Fruit fly (Drosophila melanogaster): ENCODE measurements around the gene Cpr72Ec.

- no peak for TF ChIP-seq ey (GFP tag; optimal IDR thresholded peaks at IDR 0.05)
- TF ChIP-seq Abd-B (GFP tag; optimal IDR thresholded peaks at IDR 0.05) = no peak
- no peak for TF ChIP-seq Sp1 (GFP tag; optimal IDR thresholded peaks at IDR 0.05)
- TF ChIP-seq br (GFP tag; optimal IDR thresholded peaks at IDR 0.05) = no peak
- no peak for TF ChIP-seq Hnf4 (GFP tag; optimal IDR thresholded peaks at IDR 0.05)
- TF ChIP-seq psq (GFP tag; optimal IDR thresholded peaks at IDR 0.05) = no peak
- TF ChIP-seq pan (optimal IDR thresholded peaks at IDR 0.05) = no peak
- TF ChIP-seq usp (GFP tag; optimal IDR thresholded peaks at IDR 0.05) = no peak
- no peak for TF ChIP-seq Mio (GFP tag; optimal IDR thresholded peaks at IDR 0.05)
- no peak for TF ChIP-seq Dif (GFP tag; optimal IDR thresholded peaks at IDR 0.05; ENCODE audit: partially characterized antibody)
- TF ChIP-seq brk (GFP tag; optimal IDR thresholded peaks at IDR 0.05) = no peak
- TF ChIP-seq Vsx2 (GFP tag; optimal IDR thresholded peaks at IDR 0.05; ENCODE audit: partially characterized antibody) = no peak
- no peak for TF ChIP-seq CG32264 (GFP tag; optimal IDR thresholded peaks at IDR 0.05)
These were observed 15.2 kb downstream of the Cpr72Ec start, which contains the start of the genes Golgin104 and Tcs3 for dm6 chr3L:16351770-16352429.

Measured in whole organism, wandering third instar larva.